Fruit fly (Drosophila melanogaster): Measurements from ENCODE around the gene CG43218.
A peak's percentile ranks its signal among the peaks of the same experiment; 100 is the strongest.

DNA sequence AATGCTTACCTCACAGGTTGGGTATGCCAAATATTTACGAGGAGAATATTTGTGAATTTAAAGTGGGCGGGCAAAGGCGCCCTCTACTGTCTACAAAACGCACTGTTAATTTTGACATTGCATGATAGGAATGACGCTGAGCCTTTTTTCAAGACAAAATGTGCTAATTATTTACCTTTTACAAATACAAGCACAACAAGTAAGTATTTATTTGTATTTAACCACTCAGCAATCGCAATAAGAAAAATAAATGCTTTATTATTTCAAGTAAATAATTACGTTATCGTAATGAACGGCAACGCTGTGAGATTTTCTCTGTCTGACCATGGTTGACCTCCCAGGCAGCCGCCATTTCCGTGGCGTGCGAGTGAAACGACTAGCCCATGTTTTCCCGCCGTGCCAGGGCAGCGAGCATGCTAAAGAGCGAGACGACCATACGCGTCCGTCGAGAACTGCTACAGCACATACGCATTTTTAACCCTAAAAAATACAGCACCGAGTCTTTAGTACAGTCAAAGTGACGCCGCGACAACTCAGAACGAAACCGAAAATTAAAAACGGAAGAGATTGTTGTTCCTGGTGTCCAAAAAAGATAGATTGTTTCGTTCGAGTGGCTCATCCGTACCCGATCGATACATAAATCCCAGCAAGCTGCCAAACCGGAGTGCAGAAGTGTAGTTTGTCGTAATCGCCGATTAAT, 28.0 kb downstream of the CG43218 start, which contains the start of the genes CG12974 and pzg:
- TF ChIP-seq pad (GFP tag; optimal IDR thresholded peaks at IDR 0.05): peak; percentile 77
- TF ChIP-seq CG7101 (tag; optimal IDR thresholded peaks at IDR 0.05): peak; percentile 70
- TF ChIP-seq bab1 (GFP tag; optimal IDR thresholded peaks at IDR 0.05): peak; percentile 97
- TF ChIP-seq CG11617 (GFP tag; optimal IDR thresholded peaks at IDR 0.05): peak; percentile 84
- TF ChIP-seq toe (GFP tag; optimal IDR thresholded peaks at IDR 0.05): peak; percentile 77
- TF ChIP-seq CG1620 (GFP tag; optimal IDR thresholded peaks at IDR 0.05): peak; percentile 84
- TF ChIP-seq tj (GFP tag; optimal IDR thresholded peaks at IDR 0.05): peak; percentile 73

Measured in whole organism, adult.